Worm (Caenorhabditis elegans): ENCODE results near the gene cls-2.

The cls-2 gene

DNA sequence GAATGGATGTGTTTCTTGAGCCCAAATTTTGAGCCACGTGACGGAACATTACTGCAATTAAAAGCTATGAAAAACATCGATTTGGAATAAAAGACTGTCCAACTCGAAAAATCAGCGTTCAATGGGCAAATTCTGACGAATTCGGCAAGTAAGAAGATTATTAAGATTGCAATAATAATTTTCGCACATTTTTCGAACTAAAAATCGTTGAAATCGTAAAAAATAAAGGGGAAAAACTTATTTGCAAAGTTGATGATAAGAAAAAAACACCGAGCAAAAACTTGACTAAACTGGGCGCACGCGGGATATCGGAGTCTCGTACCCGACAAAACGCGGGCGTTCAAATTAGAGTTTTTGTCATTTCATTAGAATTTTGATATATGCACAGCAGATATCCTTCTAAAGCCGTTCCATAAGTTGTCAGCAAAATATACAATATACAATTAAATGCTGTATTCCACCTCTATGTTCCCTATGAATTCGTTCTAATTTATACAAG, 34.5 kb downstream of the cls-2 start, which contains the start of the genes mccc-2 and mrpl-44:
mccc-2 (minus strand) TSS at position 51 of the 499 bp plus-strand sequence.
mrpl-44 (minus strand) TSS at position 51 of the 499 bp plus-strand sequence.
- peak; percentile 18 for TF ChIP-seq nfya-1 (tag; optimal IDR thresholded peaks at IDR 0.05)
- TF ChIP-seq hlh-6 (tag; optimal IDR thresholded peaks at IDR 0.05): no peak
- TF ChIP-seq elt-2 (tag; optimal IDR thresholded peaks at IDR 0.05): peak; percentile 70

DNA sequence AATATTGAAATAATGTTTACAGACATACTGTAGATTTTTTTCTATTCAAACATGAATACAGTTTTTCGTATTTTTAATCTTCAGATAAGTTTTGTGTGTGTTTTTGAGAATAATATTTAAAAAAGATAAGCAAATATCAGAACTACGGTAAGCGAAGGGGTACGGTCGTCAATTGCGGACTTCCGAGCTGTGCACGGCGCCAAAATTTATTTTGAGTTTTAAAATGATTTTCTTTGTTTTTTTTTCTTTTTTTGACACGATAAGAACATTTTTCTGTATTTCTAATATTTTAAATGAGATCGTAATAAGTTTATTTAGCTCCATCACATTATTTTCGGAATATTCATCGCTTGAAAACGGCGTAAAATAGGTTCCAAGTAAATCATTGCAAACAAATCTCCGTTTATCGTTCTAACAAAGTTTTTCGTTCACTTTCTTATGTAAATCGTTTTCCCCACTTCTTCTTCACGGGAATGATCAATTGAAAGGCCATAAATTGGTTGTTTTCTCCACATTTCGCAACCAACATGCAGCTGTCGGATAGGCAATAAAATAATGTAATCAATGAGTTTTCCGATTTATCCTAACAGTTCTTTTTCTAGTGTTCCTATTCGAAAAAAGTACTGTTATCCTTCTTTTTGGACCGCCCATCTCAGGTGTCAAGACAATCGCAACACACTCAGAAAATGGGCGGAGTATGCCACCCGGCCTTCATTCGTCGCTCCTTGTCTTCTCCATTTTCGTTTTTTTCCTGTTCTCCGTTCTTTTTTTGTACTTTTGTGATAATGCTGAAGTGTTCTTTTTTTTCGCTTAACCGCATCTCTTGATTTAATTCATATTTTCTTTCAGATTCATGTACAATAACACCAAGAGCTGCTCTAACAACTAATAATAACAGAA, 36.8 kb downstream of the cls-2 start, which contains the start of gene glp-1:
glp-1 (plus strand) TSS at position 850 of the 900 bp plus-strand sequence.
- TF ChIP-seq pha-2 (tag; optimal IDR thresholded peaks at IDR 0.05): no peak
- TF ChIP-seq ceh-6 (GFP tag; optimal IDR thresholded peaks at IDR 0.05): no peak
- no peak for TF ChIP-seq tbx-7 (tag; optimal IDR thresholded peaks at IDR 0.05)
- no peak for TF ChIP-seq ceh-9 (tag; optimal IDR thresholded peaks at IDR 0.05)
- no peak for TF ChIP-seq madf-2 (tag; optimal IDR thresholded peaks at IDR 0.05)
- no peak for TF ChIP-seq unc-55 (GFP tag; optimal IDR thresholded peaks at IDR 0.05)
- TF ChIP-seq C08G9.2 (tag; optimal IDR thresholded peaks at IDR 0.05): no peak
- no peak for TF ChIP-seq fkh-6 (tag; optimal IDR thresholded peaks at IDR 0.05)
- no peak for TF ChIP-seq elt-2 (tag; optimal IDR thresholded peaks at IDR 0.05)
- TF ChIP-seq hlh-6 (tag; optimal IDR thresholded peaks at IDR 0.05): no peak

DNA sequence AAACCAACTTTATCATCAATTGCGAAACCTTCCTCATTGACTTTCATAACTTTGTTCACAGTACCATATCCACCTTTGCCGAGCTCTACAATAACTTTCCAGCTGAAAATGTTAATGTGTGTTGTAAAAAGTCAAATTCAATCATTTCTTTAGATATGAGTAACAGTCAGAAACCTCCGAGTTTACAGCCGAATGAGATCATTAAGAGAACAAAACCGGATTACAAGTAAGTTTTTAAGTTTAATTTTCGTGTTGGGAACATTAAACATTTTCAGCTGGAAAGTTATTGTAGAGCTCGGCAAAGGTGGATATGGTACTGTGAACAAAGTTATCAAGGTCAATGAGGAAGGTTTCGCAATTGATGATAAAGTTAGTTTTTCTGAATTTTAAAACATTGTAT, 46.4 kb downstream of the cls-2 start, which contains the start of gene ZK507.1:
ZK507.1 (minus strand) TSS at position 101 of the 400 bp plus-strand sequence.
- TF ChIP-seq rnt-1 (tag; optimal IDR thresholded peaks at IDR 0.05): no peak
- no peak for TF ChIP-seq fax-1 (tag; optimal IDR thresholded peaks at IDR 0.05)
- no peak for TF ChIP-seq K09A11.1 (tag; optimal IDR thresholded peaks at IDR 0.05; ENCODE audit: insufficient read depth)
- no peak for TF ChIP-seq ceh-9 (tag; optimal IDR thresholded peaks at IDR 0.05)
- TF ChIP-seq nhr-232 (tag; optimal IDR thresholded peaks at IDR 0.05): no peak
- no peak for TF ChIP-seq ama-1 (optimal IDR thresholded peaks at IDR 0.05)
- TF ChIP-seq C38D4.7 (GFP tag; optimal IDR thresholded peaks at IDR 0.05): no peak
- TF ChIP-seq mec-3 (tag; optimal IDR thresholded peaks at IDR 0.05; ENCODE audit: borderline replicate concordance): no peak
- TF ChIP-seq elt-4 (tag; optimal IDR thresholded peaks at IDR 0.05): no peak
- no peak for TF ChIP-seq lin-11 (tag; optimal IDR thresholded peaks at IDR 0.05)

DNA sequence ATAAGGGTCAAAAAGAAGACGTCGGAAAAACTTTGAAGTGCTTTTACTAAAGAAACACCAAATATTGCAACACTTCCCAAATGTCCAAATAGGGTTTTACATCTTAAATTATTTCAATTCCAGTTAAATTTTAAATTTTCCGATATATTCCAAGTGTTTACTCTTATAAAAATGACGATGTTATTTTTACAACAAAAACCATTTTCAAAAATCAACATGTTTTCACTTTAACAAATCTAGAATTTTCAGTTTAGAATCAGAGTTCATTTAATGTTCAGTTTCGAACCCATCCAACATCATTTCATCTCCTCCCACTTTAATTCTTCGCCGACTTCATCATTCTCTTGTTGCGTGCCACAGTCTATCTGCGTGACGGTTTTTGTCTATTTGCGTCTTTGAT, 48.8 kb downstream of the cls-2 start, which contains the start of gene dos-1:
dos-1 (plus strand) TSS at position 301 of the 400 bp plus-strand sequence.
- TF ChIP-seq ceh-48 (tag; optimal IDR thresholded peaks at IDR 0.05) (no peak), elt-2 (tag; optimal IDR thresholded peaks at IDR 0.05) (no peak), ceh-31 (tag; optimal IDR thresholded peaks at IDR 0.05) (no peak), unc-3 (GFP tag; conservative IDR thresholded peaks at IDR 0.05) (no peak), unc-3 (tag; optimal IDR thresholded peaks at IDR 0.05) (no peak), fkh-10 (GFP tag; optimal IDR thresholded peaks at IDR 0.05) (no peak), ama-1 (optimal IDR thresholded peaks at IDR 0.05) (no peak), pha-4 (tag; optimal IDR thresholded peaks at IDR 0.05) (no peak), T23F11.4 (GFP tag; optimal IDR thresholded peaks at IDR 0.05) (no peak), che-1 (tag; optimal IDR thresholded peaks at IDR 0.05) (no peak), gmeb-2 (tag; optimal IDR thresholded peaks at IDR 0.05) (no peak), C38D4.7 (GFP tag; optimal IDR thresholded peaks at IDR 0.05) (no peak), fax-1 (tag; optimal IDR thresholded peaks at IDR 0.05) (no peak), madf-2 (tag; optimal IDR thresholded peaks at IDR 0.05) (no peak), K09A11.1 (tag; optimal IDR thresholded peaks at IDR 0.05; ENCODE audit: insufficient read depth) (no peak), eyg-1 (tag; optimal IDR thresholded peaks at IDR 0.05) (no peak), ceh-22 (tag; optimal IDR thresholded peaks at IDR 0.05) (no peak), hlh-8 (tag; optimal IDR thresholded peaks at IDR 0.05) (no peak), pag-3 (tag; optimal IDR thresholded peaks at IDR 0.05; ENCODE audit: borderline replicate concordance) (no peak)

Measured in whole organism, late embryonic.